Fruit fly (Drosophila melanogaster) whole organism, embryonic: ENCODE measurements around the gene CG33268.

Experiments
- C15 ChIP-seq: fragments of 200-800 bp; sonication (Bioruptor generic); IDR thresholded peaks from 3 replicates; pipeline ENCODE4 v1.3.6; 2022; ENCODE audit warnings: missing biosample characterization, missing genetic modification characterization
- CG10431 ChIP-seq: fragments of 200-800 bp; sonication (Bioruptor generic); optimal IDR thresholded peaks from 3 replicates; lab custom pipeline; 2018; ENCODE audit warnings: missing biosample characterization, mild to moderate bottlenecking, missing genetic modification characterization
- CG12744 ChIP-seq: fragments of 200-800 bp; sonication (Bioruptor generic); optimal IDR thresholded peaks from 2 replicates; lab custom pipeline; 2016; ENCODE audit warnings: missing biosample characterization, missing genetic modification characterization
- CG16813 ChIP-seq: fragments of 200-800 bp; sonication (Bioruptor generic); IDR thresholded peaks from 3 replicates; pipeline ENCODE4 v1.3.6; 2022; ENCODE audit warnings: missing biosample characterization, missing genetic modification characterization; ENCODE audit not compliant: partially characterized antibody
- CG2129 ChIP-seq: fragments of 200-800 bp; sonication (Bioruptor generic); IDR thresholded peaks from 2 replicates; pipeline ENCODE4 v1.3.6; 2022; ENCODE audit warnings: missing biosample characterization, missing genetic modification characterization; ENCODE audit not compliant: partially characterized antibody
- CG7928 ChIP-seq: fragments of 200-800 bp; sonication (Bioruptor generic); optimal IDR thresholded peaks from 2 replicates; lab custom pipeline; 2017; ENCODE audit warnings: missing biosample characterization, mild to moderate bottlenecking, missing genetic modification characterization
- D ChIP-seq, 2 experiments: fragments of 200-800 bp in 1 of 2; fragments of >200 bp in 1 of 2; sonication (Bioruptor generic) in 1 of 2; optimal IDR thresholded peaks; 2 replicates in 1 of 2; 3 replicates in 1 of 2; lab custom pipeline; 2017; ENCODE audit warnings: mild to moderate bottlenecking in 1 of 2, missing biosample characterization in 1 of 2, missing genetic modification characterization in 1 of 2, missing genetic modification reagents in 1 of 2
- E2f2 ChIP-seq: fragments of 200-800 bp; sonication (Bioruptor generic); IDR thresholded peaks from 2 replicates; pipeline ENCODE4 v1.3.6; 2022; ENCODE audit warnings: missing biosample characterization, missing genetic modification characterization
- Hmx ChIP-seq: fragments of 200-800 bp; sonication (Bioruptor generic); optimal IDR thresholded peaks from 2 replicates; lab custom pipeline; 2016; ENCODE audit warnings: missing biosample characterization, missing genetic modification characterization
- Usf ChIP-seq: fragments of 200-800 bp; sonication (Bioruptor generic); optimal IDR thresholded peaks from 2 replicates; lab custom pipeline; 2017; ENCODE audit warnings: missing genotype, missing biosample characterization, missing genetic modification characterization
- Xbp1 ChIP-seq: fragments of 200-800 bp; sonication (Bioruptor generic); optimal IDR thresholded peaks from 3 replicates; lab custom pipeline; 2016; ENCODE audit warnings: missing biosample characterization, mild to moderate bottlenecking, missing genetic modification characterization
- corto ChIP-seq: fragments of 200-800 bp; sonication (Bioruptor generic); optimal IDR thresholded peaks from 2 replicates; lab custom pipeline; 2016; ENCODE audit warnings: missing biosample characterization, mild to moderate bottlenecking, missing genetic modification characterization, moderate library complexity
- psq ChIP-seq: fragments of 200-800 bp; sonication (Bioruptor generic); optimal IDR thresholded peaks from 2 replicates; lab custom pipeline; 2017; ENCODE audit warnings: missing biosample characterization, missing genetic modification characterization

DNA sequence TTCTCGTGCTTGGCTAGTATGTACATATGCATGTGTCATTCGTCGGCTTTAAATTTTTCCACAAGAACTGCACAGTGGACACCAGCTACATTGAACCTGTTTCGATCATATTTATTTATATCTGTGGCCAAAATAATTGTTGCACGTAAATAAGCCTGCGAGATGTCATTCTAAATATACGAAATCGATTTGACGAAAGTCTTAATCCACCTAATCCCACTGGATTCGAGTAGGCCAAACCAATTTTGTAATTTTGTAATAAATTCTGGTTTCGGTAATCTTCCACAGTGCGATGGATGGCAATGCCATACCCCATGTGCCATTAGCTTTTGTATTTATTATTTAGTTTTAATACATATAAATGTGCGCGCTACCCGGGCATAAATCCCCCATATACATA lies 48.1 kb downstream of the CG33268 start:
- TF ChIP-seq CG12744 (GFP tag; lab: Kevin White, UChicago) = no peak
- no peak for TF ChIP-seq Hmx
- no peak for TF ChIP-seq psq
- no peak for TF ChIP-seq CG16813
- no peak for TF ChIP-seq corto (GFP tag; lab: Kevin White, UChicago)
- no peak for TF ChIP-seq D (optimal IDR thresholded peaks at IDR 0.05; lab: Kevin White, UChicago)
- no peak for TF ChIP-seq D (GFP tag; optimal IDR thresholded peaks at IDR 0.05; lab: Kevin White, UChicago)
- TF ChIP-seq CG7928 = no peak
- no peak for TF ChIP-seq CG2129 (GFP tag; lab: Robert Waterston, UW)
- no peak for TF ChIP-seq C15
- TF ChIP-seq Xbp1 = no peak
- no peak for TF ChIP-seq CG10431 (GFP tag; lab: Kevin White, UChicago)
- no peak for TF ChIP-seq Usf (GFP tag; lab: Kevin White, UChicago)
- no peak for TF ChIP-seq E2f2 (GFP tag; lab: Robert Waterston, UW)
